Worm (Caenorhabditis elegans): Measurements from ENCODE around the gene Y48E1C.1.

- no peak for TF ChIP-seq nhr-77 (tag; optimal IDR thresholded peaks at IDR 0.05)
- no peak for TF ChIP-seq unc-62 (GFP tag; optimal IDR thresholded peaks at IDR 0.05 in 1 of 2)
- TF ChIP-seq unc-62 (tag; optimal IDR thresholded peaks at IDR 0.05), result no peak
- TF ChIP-seq hmg-1.1 (GFP tag; IDR thresholded peaks at IDR 0.05), result no peak
- no peak for TF ChIP-seq snpc-4 (tag; optimal IDR thresholded peaks at IDR 0.05)
- no peak for TF ChIP-seq lin-13 (GFP tag; optimal IDR thresholded peaks at IDR 0.05)
- no peak for TF ChIP-seq lsy-2 (tag; optimal IDR thresholded peaks at IDR 0.05)
- TF ChIP-seq hif-1 (tag; optimal IDR thresholded peaks at IDR 0.05), result no peak
- TF ChIP-seq nhr-237 (tag; optimal IDR thresholded peaks at IDR 0.05), result no peak
- no peak for TF ChIP-seq mdl-1 (tag; optimal IDR thresholded peaks at IDR 0.05)
- TF ChIP-seq Y75B8A.6 (GFP tag; IDR thresholded peaks at IDR 0.05), result no peak
- TF ChIP-seq nhr-28 (tag; optimal IDR thresholded peaks at IDR 0.05), result no peak
- TF ChIP-seq pqm-1 (tag; optimal IDR thresholded peaks at IDR 0.05), result no peak
- TF ChIP-seq ztf-11 (tag; optimal IDR thresholded peaks at IDR 0.05), result no peak
- TF ChIP-seq dve-1 (tag; optimal IDR thresholded peaks at IDR 0.05; ENCODE audit: insufficient read depth), result no peak
These were observed 57.3 kb downstream of the Y48E1C.1 start, which contains the start of gene E01G4.5 for ce11 chrII:13472101-13472500.
